Worm (Caenorhabditis elegans): ENCODE measurements around the gene mct-4.

DNA sequence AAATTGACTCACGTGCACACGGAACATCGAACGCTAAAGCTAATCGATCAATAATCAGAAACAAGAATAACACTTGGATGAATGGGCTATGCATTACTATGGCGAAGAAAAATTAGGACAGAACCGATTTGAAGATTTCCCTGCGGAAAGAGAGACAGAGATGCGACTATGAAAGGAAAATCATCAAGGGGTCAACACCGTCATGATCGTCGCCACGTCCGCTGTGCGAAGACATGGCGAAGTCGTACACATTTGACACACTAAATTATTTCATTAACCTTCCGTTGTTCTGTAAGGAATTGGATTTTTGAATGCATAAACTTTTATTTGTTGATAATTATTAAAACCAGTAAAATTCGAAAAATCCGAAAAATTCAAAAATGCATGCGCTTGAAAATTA is 39.7 kb upstream of the mct-4 start, which contains the start of gene M03F4.6:
- TF ChIP-seq flt-1 (GFP tag; IDR thresholded peaks at IDR 0.05) (no peak), ama-1 (optimal IDR thresholded peaks at IDR 0.05) (peak; percentile 39)

All from whole organism, early embryonic.